Worm (Caenorhabditis elegans) whole organism, L2 larva: ENCODE results near the gene ZK1290.7.

ENCODE experiments used
- ZK546.5 ChIP-seq: sonication (generic microtip); optimal IDR thresholded peaks from 2 replicates; lab custom pipeline; 2017; ENCODE audit warnings: missing biosample characterization, missing genetic modification characterization
- mdl-1 ChIP-seq, 2 experiments: fragments of 150-350 bp in 1 of 2; sonication (generic microtip) in 1 of 2; optimal IDR thresholded peaks; 2 replicates each; lab custom pipeline; 2017; ENCODE audit warnings: missing biosample characterization in 2 of 2, missing genetic modification characterization in 2 of 2
- nhr-10 ChIP-seq: sonication (generic microtip); optimal IDR thresholded peaks from 2 replicates; lab custom pipeline; 2017; ENCODE audit warnings: missing biosample characterization, missing genetic modification characterization
- nhr-11 ChIP-seq: fragments of 150-350 bp; optimal IDR thresholded peaks from 2 replicates; lab custom pipeline; 2014; ENCODE audit warnings: missing biosample characterization, missing genetic modification characterization
- nhr-23 ChIP-seq: fragments of 150-350 bp; optimal IDR thresholded peaks from 2 replicates; lab custom pipeline; 2014; ENCODE audit warnings: missing biosample characterization, missing genetic modification reagents, missing genetic modification characterization
- nhr-77 ChIP-seq: fragments of 150-350 bp; optimal IDR thresholded peaks from 2 replicates; lab custom pipeline; 2014; ENCODE audit warnings: missing biosample characterization, missing genetic modification characterization
- skn-1 ChIP-seq: sonication (generic microtip); optimal IDR thresholded peaks from 2 replicates; lab custom pipeline; 2017; ENCODE audit warnings: missing biosample characterization, missing genetic modification characterization
- snpc-4 ChIP-seq: fragments of 150-350 bp; optimal IDR thresholded peaks from 2 replicates; lab custom pipeline; 2014; ENCODE audit warnings: missing biosample characterization, missing genetic modification characterization
- ztf-1 ChIP-seq: fragments of 200-800 bp; sonication (Bioruptor generic); conservative IDR thresholded peaks from 2 replicates; pipeline ENCODE4 v1.3.6; 2022; ENCODE audit warnings: missing genetic modification characterization, missing compliant biosample characterization

DNA sequence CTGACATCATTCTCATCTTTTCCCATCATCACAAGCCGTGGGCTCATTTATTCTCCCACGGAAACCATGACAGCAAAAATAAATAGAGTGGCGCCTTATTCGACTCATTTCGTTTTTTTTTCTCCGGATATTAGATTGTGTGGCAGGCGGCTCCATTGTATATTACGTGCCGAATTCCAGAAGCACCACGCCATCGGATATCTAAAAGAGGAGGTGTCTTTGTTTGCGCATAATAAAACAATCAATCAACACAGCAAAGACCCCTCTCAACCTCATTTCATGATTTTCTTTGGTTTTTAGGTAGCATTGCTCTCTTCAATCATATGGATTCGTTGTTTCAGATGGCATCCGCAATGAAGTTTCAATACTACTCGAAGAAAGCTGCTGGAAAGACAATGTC, 23.7 kb upstream of the ZK1290.7 start, which contains the start of gene tph-1:
- TF ChIP-seq mdl-1 (tag; optimal IDR thresholded peaks at IDR 0.05; lab: Kevin White, UChicago) (no peak), nhr-77 (tag; lab: Kevin White, UChicago) (no peak), ZK546.5 (tag; lab: Kevin White, UChicago) (no peak), nhr-11 (no peak), snpc-4 (tag; lab: Kevin White, UChicago) (no peak), nhr-10 (tag; lab: Kevin White, UChicago) (no peak), ztf-1 (GFP tag; lab: Robert Waterston, UW) (no peak), nhr-23 (no peak), skn-1 (tag; lab: Kevin White, UChicago) (no peak)
